Fruit fly (Drosophila melanogaster) whole organism, prepupa: ENCODE results near the gene CG13131.

ENCODE experiments used
- Blimp-1 ChIP-seq: fragments of 200-800 bp; sonication (Bioruptor generic); optimal IDR thresholded peaks from 3 replicates; lab custom pipeline; 2017; ENCODE audit warnings: missing biosample characterization, missing genetic modification characterization, mild to moderate bottlenecking, moderate library complexity, missing genetic modification reagents
- CG10669 ChIP-seq: fragments of 200-800 bp; sonication (Bioruptor generic); optimal IDR thresholded peaks from 3 replicates; lab custom pipeline; 2018; ENCODE audit warnings: missing biosample characterization, mild to moderate bottlenecking, missing genetic modification characterization, moderate library complexity
- CG11762 ChIP-seq: fragments of 200-800 bp; sonication (Bioruptor generic); optimal IDR thresholded peaks from 3 replicates; lab custom pipeline; 2016; ENCODE audit warnings: missing biosample characterization, missing genetic modification characterization; ENCODE audit not compliant: insufficient read depth
- CG11902 ChIP-seq: fragments of 200-800 bp; sonication (Bioruptor generic); optimal IDR thresholded peaks from 3 replicates; lab custom pipeline; 2016; ENCODE audit warnings: missing biosample characterization, missing genetic modification characterization
- CG15336 ChIP-seq: fragments of 200-800 bp; sonication (Bioruptor generic); IDR thresholded peaks from 2 replicates; pipeline ENCODE4 v1.3.6; 2022; ENCODE audit warnings: missing biosample characterization, missing genetic modification characterization
- CG16779 ChIP-seq: fragments of 200-800 bp; sonication (Bioruptor generic); optimal IDR thresholded peaks from 3 replicates; lab custom pipeline; 2017; ENCODE audit warnings: missing biosample characterization, mild to moderate bottlenecking, missing genetic modification characterization
- CG3032 ChIP-seq: fragments of 200-800 bp; optimal IDR thresholded peaks from 2 replicates; lab custom pipeline; 2019; ENCODE audit warnings: missing biosample characterization, mild to moderate bottlenecking, missing genetic modification characterization, moderate library complexity
- CG6808 ChIP-seq: fragments of 200-800 bp; sonication (Bioruptor generic); optimal IDR thresholded peaks from 3 replicates; lab custom pipeline; 2017; ENCODE audit warnings: missing biosample characterization, missing genetic modification characterization, mild to moderate bottlenecking, moderate library complexity, missing genetic modification reagents
- CG6854 ChIP-seq: fragments of 200-800 bp; sonication (Bioruptor generic); optimal IDR thresholded peaks from 2 replicates; lab custom pipeline; 2017; ENCODE audit warnings: missing biosample characterization, mild to moderate bottlenecking, missing genetic modification characterization
- CG7368 ChIP-seq: fragments of 200-800 bp; sonication (Bioruptor generic); optimal IDR thresholded peaks from 3 replicates; lab custom pipeline; 2016; ENCODE audit warnings: missing biosample characterization, missing genetic modification characterization
- CG8119 ChIP-seq: fragments of 200-800 bp; sonication (Bioruptor generic); IDR thresholded peaks from 3 replicates; pipeline ENCODE4 v1.3.6; 2022; ENCODE audit warnings: missing biosample characterization, missing genetic modification characterization
- CG8319 ChIP-seq: fragments of 200-800 bp; sonication (Bioruptor generic); optimal IDR thresholded peaks from 3 replicates; lab custom pipeline; 2016; ENCODE audit warnings: missing biosample characterization, missing genetic modification characterization
- CG9139 ChIP-seq: fragments of 200-800 bp; sonication (Bioruptor generic); optimal IDR thresholded peaks from 3 replicates; lab custom pipeline; 2017; ENCODE audit warnings: missing biosample characterization, mild to moderate bottlenecking, missing genetic modification characterization
- Eip75B ChIP-seq: fragments of 200-800 bp; sonication (Bioruptor generic); optimal IDR thresholded peaks from 3 replicates; lab custom pipeline; 2016; ENCODE audit warnings: missing biosample characterization, missing genetic modification characterization
- Eip78C ChIP-seq: fragments of 200-800 bp; sonication (Bioruptor generic); peaks from one replicate; lab custom pipeline; 2016; ENCODE audit warnings: missing biosample characterization, missing genetic modification characterization
- Eip93F ChIP-seq: fragments of 200-800 bp; sonication (Bioruptor generic); optimal IDR thresholded peaks from 2 replicates; lab custom pipeline; 2016; ENCODE audit warnings: missing biosample characterization, mild to moderate bottlenecking, missing genetic modification characterization
- Ets21C ChIP-seq: fragments of 200-800 bp; sonication (Bioruptor generic); optimal IDR thresholded peaks from 3 replicates; lab custom pipeline; 2016; ENCODE audit warnings: missing biosample characterization, missing genetic modification characterization
- Ets96B ChIP-seq: fragments of 200-800 bp; optimal IDR thresholded peaks from 2 replicates; lab custom pipeline; 2019; ENCODE audit warnings: missing biosample characterization, mild to moderate bottlenecking, missing genetic modification characterization, moderate library complexity
- Lpt ChIP-seq: fragments of 200-800 bp; sonication (Bioruptor generic); optimal IDR thresholded peaks from 3 replicates; lab custom pipeline; 2016; ENCODE audit warnings: missing biosample characterization, missing genetic modification characterization
- Met ChIP-seq: fragments of 200-800 bp; sonication (Bioruptor generic); optimal IDR thresholded peaks from 3 replicates; lab custom pipeline; 2016; ENCODE audit warnings: missing biosample characterization, missing genetic modification characterization
- OdsH ChIP-seq: fragments of 200-800 bp; sonication (Bioruptor generic); optimal IDR thresholded peaks from 3 replicates; lab custom pipeline; 2016; ENCODE audit warnings: missing biosample characterization, missing genetic modification characterization
- Sox14 ChIP-seq: fragments of 200-800 bp; sonication (Bioruptor generic); optimal IDR thresholded peaks from 3 replicates; lab custom pipeline; 2016; ENCODE audit warnings: missing biosample characterization, missing genetic modification characterization
- Sox15 ChIP-seq: fragments of 200-800 bp; sonication (Bioruptor generic); optimal IDR thresholded peaks from 3 replicates; lab custom pipeline; 2016; ENCODE audit warnings: missing biosample characterization, missing genetic modification characterization
- cyc ChIP-seq: fragments of 200-800 bp; sonication (Bioruptor generic); optimal IDR thresholded peaks from 3 replicates; lab custom pipeline; 2016; ENCODE audit warnings: missing biosample characterization, missing genetic modification characterization
- dac ChIP-seq: fragments of 200-800 bp; sonication (Bioruptor generic); optimal IDR thresholded peaks from 2 replicates; lab custom pipeline; 2017; ENCODE audit warnings: missing biosample characterization, mild to moderate bottlenecking, missing genetic modification characterization
- eg ChIP-seq: fragments of 200-800 bp; sonication (Bioruptor generic); IDR thresholded peaks from 3 replicates; pipeline ENCODE4 v1.3.6; 2022; ENCODE audit warnings: missing biosample characterization, missing genetic modification characterization
- esn ChIP-seq: fragments of 200-800 bp; sonication (Bioruptor generic); optimal IDR thresholded peaks from 2 replicates; lab custom pipeline; 2016; ENCODE audit warnings: missing biosample characterization, mild to moderate bottlenecking, missing genetic modification characterization, moderate library complexity
- fd59A ChIP-seq: fragments of 200-800 bp; sonication (Bioruptor generic); optimal IDR thresholded peaks from 2 replicates; lab custom pipeline; 2017; ENCODE audit warnings: missing biosample characterization, mild to moderate bottlenecking, missing genetic modification characterization, missing genetic modification reagents
- fd85E ChIP-seq: fragments of 200-800 bp; sonication (Bioruptor generic); optimal IDR thresholded peaks from 3 replicates; lab custom pipeline; 2016; ENCODE audit warnings: missing biosample characterization, missing genetic modification characterization
- lz ChIP-seq: fragments of 200-800 bp; sonication (Bioruptor generic); optimal IDR thresholded peaks from 3 replicates; lab custom pipeline; 2016; ENCODE audit warnings: missing biosample characterization, missing genetic modification characterization
- ss ChIP-seq, 2 experiments: fragments of 200-800 bp; sonication (Bioruptor generic); optimal IDR thresholded peaks; 2 replicates in 1 of 2; 3 replicates in 1 of 2; lab custom pipeline; 2017 to 2018; ENCODE audit warnings: mild to moderate bottlenecking in 2 of 2, missing biosample characterization in 2 of 2, missing genetic modification characterization in 2 of 2, moderate library complexity in 1 of 2
- svp ChIP-seq: fragments of 200-800 bp; sonication (Bioruptor generic); peaks from one replicate; lab custom pipeline; 2016; ENCODE audit warnings: missing biosample characterization, missing genetic modification characterization
- vri ChIP-seq: fragments of 200-800 bp; sonication (Bioruptor generic); optimal IDR thresholded peaks from 3 replicates; lab custom pipeline; 2016; ENCODE audit warnings: missing biosample characterization, mild to moderate bottlenecking, missing genetic modification characterization

The CG13131 gene

dm6 chr2L:10003593-10003992 is 13.7 kb downstream of the CG13131 start, which contains the start of gene Ndf (continued):
- TF ChIP-seq CG8119 (GFP tag; lab: Robert Waterston, UW) (0 out of 3 replicates have a peak, but pooled peaks have one; percentile 16), CG3032 (tag; lab: Kevin White, UChicago) (peak; percentile 49), OdsH (GFP tag; lab: Kevin White, UChicago) (peak; percentile 33), Blimp-1 (GFP tag; lab: Kevin White, UChicago) (no peak), ss (GFP tag; optimal IDR thresholded peaks at IDR 0.05; lab: Kevin White, UChicago) (peak; percentile 14 to 35), Ets21C (GFP tag; lab: Kevin White, UChicago) (peak; percentile 24), CG9139 (GFP tag; lab: Kevin White, UChicago) (peak; percentile 46), Sox15 (GFP tag; lab: Kevin White, UChicago) (peak; percentile 2), lz (GFP tag; lab: Kevin White, UChicago) (peak; percentile 58), CG7368 (GFP tag; lab: Kevin White, UChicago) (no peak), CG6854 (GFP tag; lab: Kevin White, UChicago) (no peak), esn (GFP tag; lab: Kevin White, UChicago) (peak; percentile 58), CG8319 (peak; percentile 20), Ets96B (tag; lab: Kevin White, UChicago) (peak; percentile 17), CG11902 (GFP tag; lab: Kevin White, UChicago) (peak; percentile 13), CG16779 (tag; lab: Kevin White, UChicago) (no peak), cyc (GFP tag; lab: Kevin White, UChicago) (peak; percentile 65), fd85E (GFP tag; lab: Kevin White, UChicago) (no peak), dac (GFP tag; lab: Kevin White, UChicago) (peak; percentile 16), fd59A (peak; percentile 33), CG6808 (peak; percentile 37), Eip93F (peak; percentile 16), CG15336 (GFP tag; lab: Robert Waterston, UW) (peak; percentile 38; the same call in 1 of the 2 replicates), Met (peak; percentile 57)

dm6 chr2L:10002408-10003358 is 14.6 kb downstream of the CG13131 start, which contains the start of the genes CG31875 and SoYb:
TSS of gene CG31875 (minus strand) at chr2L:10002736.
TSS of gene SoYb (minus strand) at chr2L:10002736.
- TF ChIP-seq Eip78C (peak; percentile 21), svp (GFP tag; lab: Kevin White, UChicago) (no peak)

dm6 chr2L:9996553-9996952 is 20.7 kb downstream of the CG13131 start:
- TF ChIP-seq Eip78C (no peak), esn (GFP tag; lab: Kevin White, UChicago) (peak; percentile 16)

dm6 chr2L:9994382-9994781 is 22.9 kb downstream of the CG13131 start:
- TF ChIP-seq CG10669 (GFP tag; lab: Kevin White, UChicago): no peak
- TF ChIP-seq Sox14 (GFP tag; lab: Kevin White, UChicago): no peak
- TF ChIP-seq CG11762 (GFP tag; lab: Kevin White, UChicago): no peak
- TF ChIP-seq fd85E (GFP tag; lab: Kevin White, UChicago): no peak
- no peak for TF ChIP-seq vri
- TF ChIP-seq CG11902 (GFP tag; lab: Kevin White, UChicago): no peak
- TF ChIP-seq Met: no peak
- TF ChIP-seq Sox15 (GFP tag; lab: Kevin White, UChicago): no peak
- no peak for TF ChIP-seq CG9139 (GFP tag; lab: Kevin White, UChicago)
- no peak for TF ChIP-seq Eip75B (GFP tag; lab: Kevin White, UChicago)
- TF ChIP-seq Eip93F: no peak
- no peak for TF ChIP-seq CG8119 (GFP tag; lab: Robert Waterston, UW)
- no peak for TF ChIP-seq Lpt (GFP tag; lab: Kevin White, UChicago)
- no peak for TF ChIP-seq eg
- no peak for TF ChIP-seq ss (GFP tag; optimal IDR thresholded peaks at IDR 0.05; lab: Kevin White, UChicago)
- TF ChIP-seq esn (GFP tag; lab: Kevin White, UChicago): no peak
- TF ChIP-seq OdsH (GFP tag; lab: Kevin White, UChicago): no peak
- TF ChIP-seq, all 60 proteins: peak for 0
